Fruit fly (Drosophila melanogaster): Measurements from ENCODE around the gene CG16756.

DNA sequence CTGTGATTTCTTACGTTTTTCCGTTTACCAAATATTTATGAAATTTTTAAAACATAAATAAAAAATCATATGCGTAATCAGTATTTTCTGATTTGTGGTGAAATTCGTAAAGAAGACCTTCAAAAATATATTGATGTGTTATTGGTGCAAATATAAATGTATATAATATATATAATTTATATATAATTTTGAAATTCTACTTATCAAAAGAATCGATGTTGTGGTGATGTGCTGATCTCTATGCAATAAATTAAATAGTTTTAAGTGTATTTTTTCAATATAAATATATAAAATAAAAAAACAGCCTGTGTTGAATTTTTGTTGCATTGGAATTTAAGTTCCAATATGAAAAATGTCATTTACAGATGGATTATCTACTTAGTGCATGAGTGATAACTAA, 2.0 kb downstream of the CG16756 start, which contains the start of gene CG15784:
- TF ChIP-seq CTCF (optimal IDR thresholded peaks at IDR 0.05) = no peak
- TF ChIP-seq CG8478 (optimal IDR thresholded peaks at IDR 0.05) = no peak
